Fruit fly (Drosophila melanogaster): Measurements from ENCODE around the gene CG43391.

CG43391 gene

dm6 chr3L:11554338-11554737 is 26.5 kb downstream of the CG43391 start (continued):
- TF ChIP-seq CG7928 (GFP tag; optimal IDR thresholded peaks at IDR 0.05) (peak; percentile 10), Asciz (GFP tag; optimal IDR thresholded peaks at IDR 0.05) (peak; percentile 86), CG2120 (GFP tag; optimal IDR thresholded peaks at IDR 0.05) (peak; percentile 53), Ets97D (GFP tag; optimal IDR thresholded peaks at IDR 0.05) (peak; percentile 33), GATAe (GFP tag; conservative IDR thresholded peaks at IDR 0.05) (no peak), Hey (tag; optimal IDR thresholded peaks at IDR 0.05) (no peak), CG12744 (GFP tag; optimal IDR thresholded peaks at IDR 0.05) (peak; percentile 55), CG4617 (GFP tag; optimal IDR thresholded peaks at IDR 0.05; ENCODE audit: borderline replicate concordance) (peak; percentile 60), Chrac-16 (GFP tag; optimal IDR thresholded peaks at IDR 0.05) (peak; percentile 87), CG16779 (GFP tag; IDR thresholded peaks at IDR 0.05) (no peak), CG12219 (GFP tag; optimal IDR thresholded peaks at IDR 0.05) (peak; percentile 71), CG10979 (tag; optimal IDR thresholded peaks at IDR 0.05) (peak; percentile 96), CG4282 (GFP tag; optimal IDR thresholded peaks at IDR 0.05) (no peak), CG32532 (GFP tag; IDR thresholded peaks at IDR 0.05) (peak; percentile 56; the same call in 1 of the 2 replicates), exex (tag; optimal IDR thresholded peaks at IDR 0.05) (no peak), CG4730 (GFP tag; IDR thresholded peaks at IDR 0.05) (peak; percentile 61), NfI (GFP tag; optimal IDR thresholded peaks at IDR 0.05) (peak; percentile 54), sob (GFP tag; IDR thresholded peaks at IDR 0.05) (peak; percentile 64), slp2 (GFP tag; optimal IDR thresholded peaks at IDR 0.05) (peak; percentile 64), fd3F (GFP tag; optimal IDR thresholded peaks at IDR 0.05) (no peak), gcm2 (GFP tag; optimal IDR thresholded peaks at IDR 0.05) (no peak), CG16815 (GFP tag; optimal IDR thresholded peaks at IDR 0.05) (peak; percentile 87), CG15601 (tag; optimal IDR thresholded peaks at IDR 0.05) (peak; percentile 91), ttk (GFP tag; IDR thresholded peaks at IDR 0.05) (peak; percentile 65), zfh2 (GFP tag; optimal IDR thresholded peaks at IDR 0.05) (no peak), CG7839 (tag; optimal IDR thresholded peaks at IDR 0.05) (peak; percentile 85), CG42726 (GFP tag; IDR thresholded peaks at IDR 0.05; ENCODE audit: partially characterized antibody) (no peak), hkb (optimal IDR thresholded peaks at IDR 0.05) (no peak), hkb (GFP tag; IDR thresholded peaks at IDR 0.05) (peak; percentile 83), CG3838 (GFP tag; optimal IDR thresholded peaks at IDR 0.05) (peak; percentile 61), CG10366 (GFP tag; IDR thresholded peaks at IDR 0.05) (peak; percentile 73), gro (GFP tag; optimal IDR thresholded peaks at IDR 0.05) (no peak), Meics (GFP tag; optimal IDR thresholded peaks at IDR 0.05) (peak; percentile 51), p53 (GFP tag; optimal IDR thresholded peaks at IDR 0.05) (peak; percentile 9), Poxn (GFP tag; IDR thresholded peaks at IDR 0.05) (no peak), vfl (GFP tag; optimal IDR thresholded peaks at IDR 0.05) (peak; percentile 33), E2f2 (GFP tag; IDR thresholded peaks at IDR 0.05) (peak; percentile 40; the same call in 1 of the 2 replicates), sima (GFP tag; optimal IDR thresholded peaks at IDR 0.05) (no peak), grau (tag; optimal IDR thresholded peaks at IDR 0.05) (peak; percentile 82), mld (GFP tag; IDR thresholded peaks at IDR 0.05; ENCODE audit: partially characterized antibody) (no peak), Doc2 (GFP tag; IDR thresholded peaks at IDR 0.05) (no peak), NK7.1 (GFP tag; optimal IDR thresholded peaks at IDR 0.05) (no peak), wor (GFP tag; IDR thresholded peaks at IDR 0.05) (no peak), CG7357 (GFP tag; IDR thresholded peaks at IDR 0.05) (peak; percentile 67; the same call in 2 of the 3 replicates), Max (GFP tag; optimal IDR thresholded peaks at IDR 0.05) (peak; percentile 84), jigr1 (GFP tag; IDR thresholded peaks at IDR 0.05) (no peak), CG3163 (GFP tag; optimal IDR thresholded peaks at IDR 0.05) (peak; percentile 36), btn (GFP tag; optimal IDR thresholded peaks at IDR 0.05) (peak; percentile 46), CG13123 (GFP tag; optimal IDR thresholded peaks at IDR 0.05) (peak; percentile 48), Xbp1 (GFP tag; optimal IDR thresholded peaks at IDR 0.05) (peak; percentile 85), yki (optimal IDR thresholded peaks at IDR 0.05) (no peak), peb (GFP tag; IDR thresholded peaks at IDR 0.05) (peak; percentile 66), Abd-B (GFP tag; optimal IDR thresholded peaks at IDR 0.05) (peak; percentile 84)
